Worm (Caenorhabditis elegans) whole organism, young adult: ENCODE data around the gene clr-1.

Experiments used
- B0019.2 ChIP-seq: fragments of 200-800 bp; sonication (Bioruptor generic); conservative IDR thresholded peaks from 2 replicates; pipeline ENCODE4 v1.3.6; 2022; ENCODE audit warnings: missing genetic modification reagents, missing genetic modification characterization, missing compliant biosample characterization
- B0035.1 ChIP-seq: sonication (generic microtip); optimal IDR thresholded peaks from 2 replicates; lab custom pipeline; 2016; ENCODE audit warnings: missing genetic modification characterization, mild to moderate bottlenecking, missing compliant biosample characterization, missing genotype, missing genetic modification reagents
- C06A6.2 ChIP-seq: fragments of 200-800 bp; sonication (Bioruptor generic); conservative IDR thresholded peaks from 2 replicates; pipeline ENCODE4 v1.3.6; 2022; ENCODE audit warnings: missing genetic modification characterization, missing compliant biosample characterization
- F33H1.4 ChIP-seq: fragments of 200-800 bp; sonication (Bioruptor generic); IDR thresholded peaks from 2 replicates; pipeline ENCODE4 v1.3.6; 2022; ENCODE audit warnings: missing genetic modification reagents, missing genetic modification characterization, missing compliant biosample characterization
- F37B4.10 ChIP-seq: fragments of 200-800 bp; sonication (Bioruptor generic); IDR thresholded peaks from 2 replicates; pipeline ENCODE4 v1.3.6; 2022; ENCODE audit warnings: missing genetic modification characterization, missing compliant biosample characterization
- F52B5.7 ChIP-seq: sonication (generic microtip); optimal IDR thresholded peaks from 2 replicates; lab custom pipeline; 2016; ENCODE audit warnings: mild to moderate bottlenecking, missing genetic modification characterization, missing compliant biosample characterization
- F57A8.1 ChIP-seq: fragments of 200-800 bp; sonication (Bioruptor generic); optimal IDR thresholded peaks from 2 replicates; lab custom pipeline; 2018; ENCODE audit warnings: mild to moderate bottlenecking, missing genetic modification characterization, moderate library complexity, missing compliant biosample characterization
- K12H6.12 ChIP-seq: fragments of 200-800 bp; sonication (Bioruptor generic); optimal IDR thresholded peaks from 2 replicates; lab custom pipeline; 2018; ENCODE audit warnings: mild to moderate bottlenecking, missing genetic modification characterization, missing compliant biosample characterization
- T07F8.4 ChIP-seq: sonication (generic microtip); optimal IDR thresholded peaks from 2 replicates; lab custom pipeline; 2016; ENCODE audit warnings: mild to moderate bottlenecking, missing genetic modification characterization, moderate library complexity, missing compliant biosample characterization
- T26A5.8 ChIP-seq: sonication (generic microtip); optimal IDR thresholded peaks from 2 replicates; lab custom pipeline; 2016; ENCODE audit warnings: missing genetic modification characterization, missing compliant biosample characterization
- akir-1 ChIP-seq: fragments of 200-800 bp; sonication (Bioruptor generic); optimal IDR thresholded peaks from 2 replicates; lab custom pipeline; 2018; ENCODE audit warnings: mild to moderate bottlenecking, missing genetic modification characterization, moderate library complexity, missing compliant biosample characterization
- ama-1 ChIP-seq, 3 experiments: fragments of 150-350 bp in 1 of 3; sonication (generic microtip) in 2 of 3; optimal IDR thresholded peaks; 2 replicates each; lab custom pipeline; 2014 to 2018; ENCODE audit warnings: missing biosample characterization in 2 of 3, missing genetic modification characterization in 2 of 3, missing genetic modification reagents in 2 of 3
- atf-7 ChIP-seq: sonication (generic microtip); optimal IDR thresholded peaks from 2 replicates; lab custom pipeline; 2017; ENCODE audit warnings: mild to moderate bottlenecking, missing genetic modification characterization, missing compliant biosample characterization
- attf-6 ChIP-seq: fragments of 200-800 bp; sonication (Bioruptor generic); IDR thresholded peaks from 2 replicates; pipeline ENCODE4 v1.3.6; 2022; ENCODE audit warnings: missing genetic modification reagents, missing genetic modification characterization, missing compliant biosample characterization
- cebp-1 ChIP-seq, 2 experiments: fragments of 200-800 bp in 1 of 2; sonication (Bioruptor generic) in 1 of 2; sonication (generic microtip) in 1 of 2; IDR thresholded peaks in 1 of 2; optimal IDR thresholded peaks in 1 of 2; 2 replicates each; pipeline versions ENCODE4 v1.3.6 to Lab custom; 2017 to 2022; ENCODE audit warnings: missing compliant biosample characterization in 2 of 2, missing genetic modification characterization in 2 of 2, mild to moderate bottlenecking in 1 of 2, missing genetic modification reagents in 1 of 2, moderate library complexity in 1 of 2
- ceh-79 ChIP-seq: sonication (generic microtip); optimal IDR thresholded peaks from 2 replicates; lab custom pipeline; 2017; ENCODE audit warnings: mild to moderate bottlenecking, missing genetic modification characterization, missing compliant biosample characterization
- chd-7 ChIP-seq: sonication (generic microtip); optimal IDR thresholded peaks from 2 replicates; lab custom pipeline; 2016; ENCODE audit warnings: mild to moderate bottlenecking, missing genetic modification characterization, moderate library complexity, missing compliant biosample characterization
- dox-1 ChIP-seq: fragments of 200-800 bp; sonication (Bioruptor generic); IDR thresholded peaks from 2 replicates; pipeline ENCODE4 v1.3.6; 2022; ENCODE audit warnings: missing genetic modification reagents, missing genetic modification characterization, missing compliant biosample characterization
- efl-1 ChIP-seq: fragments of 150-350 bp; optimal IDR thresholded peaks from 2 replicates; lab custom pipeline; 2014; ENCODE audit warnings: missing biosample characterization, missing genetic modification reagents, missing genetic modification characterization
- egl-18 ChIP-seq: fragments of 200-800 bp; sonication (Bioruptor generic); IDR thresholded peaks from 2 replicates; pipeline ENCODE4 v1.3.6; 2022; ENCODE audit warnings: missing genetic modification reagents, missing genetic modification characterization, missing compliant biosample characterization
- egrh-3 ChIP-seq: fragments of 200-800 bp; sonication (Bioruptor generic); IDR thresholded peaks from 2 replicates; pipeline ENCODE4 v1.3.6; 2022; ENCODE audit warnings: missing genetic modification reagents, missing genetic modification characterization, missing compliant biosample characterization
- ekl-4 ChIP-seq: fragments of 200-800 bp; sonication (Bioruptor generic); IDR thresholded peaks from 2 replicates; pipeline ENCODE4 v1.3.6; 2022; ENCODE audit warnings: missing genetic modification reagents, missing genetic modification characterization, missing compliant biosample characterization
- ets-4 ChIP-seq: fragments of 200-800 bp; sonication (Bioruptor generic); optimal IDR thresholded peaks from 2 replicates; lab custom pipeline; 2018; ENCODE audit warnings: mild to moderate bottlenecking, missing genetic modification characterization, missing compliant biosample characterization
- fkh-3 ChIP-seq: sonication (generic microtip); optimal IDR thresholded peaks from 2 replicates; lab custom pipeline; 2016; ENCODE audit warnings: mild to moderate bottlenecking, missing genetic modification characterization, missing compliant biosample characterization
- him-1 ChIP-seq: sonication (generic microtip); optimal IDR thresholded peaks from 2 replicates; lab custom pipeline; 2016; ENCODE audit warnings: missing genotype, missing genetic modification reagents, missing genetic modification characterization, missing compliant biosample characterization
- hsf-1 ChIP-seq: fragments of 200-800 bp; sonication (Bioruptor generic); IDR thresholded peaks from 2 replicates; pipeline ENCODE4 v1.3.6; 2022; ENCODE audit warnings: missing genetic modification reagents, missing genetic modification characterization, missing compliant biosample characterization
- let-607 ChIP-seq, 2 experiments: fragments of 200-800 bp in 1 of 2; sonication (Bioruptor generic) in 1 of 2; sonication (generic microtip) in 1 of 2; optimal IDR thresholded peaks; 2 replicates each; lab custom pipeline; 2016 to 2018; ENCODE audit warnings: mild to moderate bottlenecking in 2 of 2, missing compliant biosample characterization in 2 of 2, missing genetic modification characterization in 2 of 2, moderate library complexity in 2 of 2, missing genotype in 1 of 2
- lin-40 ChIP-seq: sonication (generic microtip); optimal IDR thresholded peaks from 2 replicates; lab custom pipeline; 2016; ENCODE audit warnings: missing genetic modification characterization, mild to moderate bottlenecking, missing compliant biosample characterization, missing genotype, missing genetic modification reagents
- lin-54 ChIP-seq: fragments of 200-800 bp; sonication (Bioruptor generic); optimal IDR thresholded peaks from 2 replicates; lab custom pipeline; 2018; ENCODE audit warnings: mild to moderate bottlenecking, missing genetic modification characterization, missing compliant biosample characterization
- madf-6 ChIP-seq: fragments of 200-800 bp; sonication (Bioruptor generic); IDR thresholded peaks from 2 replicates; pipeline ENCODE4 v1.3.6; 2022; ENCODE audit warnings: missing genetic modification reagents, missing genetic modification characterization, missing compliant biosample characterization
- madf-8 ChIP-seq: fragments of 200-800 bp; sonication (Bioruptor generic); conservative IDR thresholded peaks from 2 replicates; pipeline ENCODE4 v1.3.6; 2022; ENCODE audit warnings: missing genetic modification reagents, missing genetic modification characterization, missing compliant biosample characterization
- mel-28 ChIP-seq: sonication (generic microtip); optimal IDR thresholded peaks from 2 replicates; lab custom pipeline; 2016; ENCODE audit warnings: borderline replicate concordance, mild to moderate bottlenecking, missing genetic modification characterization, missing compliant biosample characterization
- mxl-1 ChIP-seq: sonication (generic microtip); optimal IDR thresholded peaks from 2 replicates; lab custom pipeline; 2016; ENCODE audit warnings: missing genetic modification characterization, missing compliant biosample characterization
- nfya-2 ChIP-seq: fragments of 200-800 bp; sonication (Bioruptor generic); IDR thresholded peaks from 2 replicates; pipeline ENCODE4 v1.3.6; 2022; ENCODE audit warnings: missing genetic modification reagents, missing genetic modification characterization, missing compliant biosample characterization
- nfyb-1 ChIP-seq: fragments of 200-800 bp; sonication (Bioruptor generic); IDR thresholded peaks from 2 replicates; pipeline ENCODE4 v1.3.6; 2022; ENCODE audit warnings: missing genetic modification reagents, missing genetic modification characterization, missing compliant biosample characterization
- nhr-179 ChIP-seq: sonication (generic microtip); optimal IDR thresholded peaks from 2 replicates; lab custom pipeline; 2016; ENCODE audit warnings: mild to moderate bottlenecking, missing genetic modification characterization, missing compliant biosample characterization
- repo-1 ChIP-seq: sonication (generic microtip); optimal IDR thresholded peaks from 2 replicates; lab custom pipeline; 2017; ENCODE audit warnings: mild to moderate bottlenecking, missing genetic modification characterization, missing compliant biosample characterization
- snpc-3.4 ChIP-seq: sonication (generic microtip); optimal IDR thresholded peaks from 2 replicates; lab custom pipeline; 2017; ENCODE audit warnings: missing genetic modification characterization, mild to moderate bottlenecking, missing compliant biosample characterization, antibody characterized with exemption, moderate library complexity, missing genotype, missing genetic modification reagents
- somi-1 ChIP-seq: fragments of 200-800 bp; sonication (Bioruptor generic); optimal IDR thresholded peaks from 2 replicates; lab custom pipeline; 2018; ENCODE audit warnings: mild to moderate bottlenecking, missing genetic modification characterization, missing compliant biosample characterization
- sptf-2 ChIP-seq: fragments of 200-800 bp; sonication (Bioruptor generic); optimal IDR thresholded peaks from 2 replicates; lab custom pipeline; 2018; ENCODE audit warnings: mild to moderate bottlenecking, missing genetic modification characterization, missing compliant biosample characterization
- tbp1 ChIP-seq: fragments of 200-800 bp; sonication (Bioruptor generic); optimal IDR thresholded peaks from 2 replicates; lab custom pipeline; 2018; ENCODE audit warnings: mild to moderate bottlenecking, missing genetic modification characterization, missing compliant biosample characterization
- tlf-1 ChIP-seq: fragments of 200-800 bp; sonication (Bioruptor generic); optimal IDR thresholded peaks from 2 replicates; lab custom pipeline; 2018; ENCODE audit warnings: mild to moderate bottlenecking, missing genetic modification characterization, missing compliant biosample characterization
- zim-3 ChIP-seq: sonication (generic microtip); optimal IDR thresholded peaks from 2 replicates; lab custom pipeline; 2017; ENCODE audit warnings: mild to moderate bottlenecking, missing genetic modification characterization, moderate library complexity, missing compliant biosample characterization
- ztf-18 ChIP-seq: sonication (generic microtip); optimal IDR thresholded peaks from 2 replicates; lab custom pipeline; 2016; ENCODE audit warnings: missing genotype, mild to moderate bottlenecking, missing genetic modification characterization, missing compliant biosample characterization
- ztf-26 ChIP-seq: sonication (generic microtip); optimal IDR thresholded peaks from 2 replicates; lab custom pipeline; 2017; ENCODE audit warnings: missing genetic modification characterization, missing compliant biosample characterization
- ztf-28 ChIP-seq: fragments of 200-800 bp; sonication (Bioruptor generic); IDR thresholded peaks from 2 replicates; pipeline ENCODE4 v1.3.6; 2022; ENCODE audit warnings: missing genetic modification reagents, missing genetic modification characterization, missing compliant biosample characterization

The clr-1 gene

ce11 chrII:5423832-5424231 lies 42.3 kb upstream of the clr-1 start, which contains the start of gene F07F6.7 (continued):
- TF ChIP-seq fkh-3 (tag; lab: Kevin White, UChicago) (no peak), atf-7 (no peak), him-1 (tag; lab: Kevin White, UChicago) (peak; percentile 15), ztf-28 (GFP tag; lab: Robert Waterston, UW) (no peak), T26A5.8 (no peak), zim-3 (no peak), efl-1 (GFP tag; lab: Kevin White, UChicago) (no peak), B0035.1 (tag; lab: Kevin White, UChicago) (no peak), egl-18 (no peak), egrh-3 (GFP tag; lab: Robert Waterston, UW) (no peak), hsf-1 (GFP tag; lab: Robert Waterston, UW) (no peak), K12H6.12 (tag; lab: Kevin White, UChicago) (no peak), B0019.2 (no peak), chd-7 (tag; lab: Kevin White, UChicago) (no peak)

DNA sequence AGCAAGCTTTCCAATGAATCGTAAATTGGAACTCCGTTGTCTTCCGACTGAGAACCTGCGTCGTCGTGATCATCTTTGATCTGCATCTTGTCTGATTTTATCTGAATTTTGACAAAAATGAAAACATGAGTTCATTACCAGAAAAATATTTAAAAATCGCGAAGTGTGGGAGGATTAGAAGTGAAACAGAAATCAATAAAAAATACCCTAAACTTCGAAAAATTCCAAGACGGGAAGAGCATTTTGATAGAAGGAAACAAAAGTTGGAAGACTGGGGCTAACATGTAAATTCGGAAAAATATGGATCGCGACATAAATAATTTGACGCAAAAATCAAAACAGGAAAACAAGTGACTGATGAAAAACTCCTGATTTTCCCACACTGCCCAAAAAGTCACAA lies 40.5 kb upstream of the clr-1 start, which contains the start of gene F07F6.8:
F07F6.8 (minus strand) TSS at position 101 of the 400 bp plus-strand sequence.
- TF ChIP-seq mxl-1 (tag; lab: Kevin White, UChicago) (peak; percentile 6), F57A8.1 (no peak), akir-1 (no peak), madf-6 (GFP tag; lab: Robert Waterston, UW) (0 out of 2 replicates have a peak, but pooled peaks have one; percentile 14), C06A6.2 (GFP tag; lab: Robert Waterston, UW) (no peak), T07F8.4 (tag; lab: Kevin White, UChicago) (no peak), snpc-3.4 (tag; lab: Kevin White, UChicago) (no peak), tbp1 (GFP tag; lab: Kevin White, UChicago) (no peak), lin-40 (no peak), ztf-26 (tag; lab: Kevin White, UChicago) (no peak), repo-1 (tag; lab: Kevin White, UChicago) (peak; percentile 16), tlf-1 (GFP tag; lab: Kevin White, UChicago) (no peak), attf-6 (GFP tag; lab: Robert Waterston, UW) (no peak), F33H1.4 (GFP tag; lab: Robert Waterston, UW) (no peak)

DNA sequence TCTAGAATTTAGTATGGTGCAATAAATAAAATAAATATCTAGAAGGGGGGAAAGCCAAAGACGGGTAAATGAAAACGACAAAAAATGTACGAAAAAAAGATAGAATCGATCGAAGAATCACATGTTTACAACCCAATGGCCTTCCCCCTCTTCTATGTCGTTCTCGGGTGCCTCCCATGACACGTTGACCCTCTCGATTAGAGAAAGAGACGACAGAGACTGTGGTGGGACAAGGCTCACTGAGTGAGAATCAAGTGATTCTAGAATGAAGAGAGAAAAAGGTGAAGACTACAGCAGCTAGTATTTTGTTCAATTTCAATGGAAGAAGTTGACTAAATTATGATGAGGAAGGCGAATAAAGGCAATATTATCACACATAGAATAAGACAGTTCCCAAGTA lies 40.1 kb upstream of the clr-1 start:
- TF ChIP-seq fkh-3 (tag; lab: Kevin White, UChicago), result no peak
- peak; percentile 65 for TF ChIP-seq dox-1
- TF ChIP-seq sptf-2 (GFP tag; lab: Kevin White, UChicago), result no peak
- peak; percentile 13 for TF ChIP-seq ets-4 (GFP tag; lab: Kevin White, UChicago)
- TF ChIP-seq somi-1 (GFP tag; lab: Kevin White, UChicago), result peak; percentile 6
- TF ChIP-seq ama-1 (optimal IDR thresholded peaks at IDR 0.05; lab: Kevin White, UChicago), result no peak
- no peak for TF ChIP-seq ama-1 (GFP tag; optimal IDR thresholded peaks at IDR 0.05; lab: Kevin White, UChicago)
- no peak for TF ChIP-seq madf-8 (GFP tag; lab: Robert Waterston, UW)
- TF ChIP-seq nfyb-1 (GFP tag; lab: Robert Waterston, UW), result 0 out of 2 replicates have a peak, but pooled peaks have one; percentile 59
- no peak for TF ChIP-seq ztf-18
- no peak for TF ChIP-seq mel-28 (tag; lab: Kevin White, UChicago)
- no peak for TF ChIP-seq ekl-4 (GFP tag; lab: Robert Waterston, UW)
- TF ChIP-seq let-607 (tag; optimal IDR thresholded peaks at IDR 0.05; lab: Kevin White, UChicago), result peak in 1 of 2 experiments; percentile 32
- no peak for TF ChIP-seq F37B4.10
- no peak for TF ChIP-seq F52B5.7 (tag; lab: Kevin White, UChicago)
- TF ChIP-seq nfya-2 (GFP tag; lab: Robert Waterston, UW), result no peak
- TF ChIP-seq lin-54, result peak; percentile 18
- no peak for TF ChIP-seq egl-18
- TF ChIP-seq lin-40, result peak; percentile 15
- TF ChIP-seq repo-1 (tag; lab: Kevin White, UChicago), result no peak
- TF ChIP-seq nhr-179 (tag; lab: Kevin White, UChicago), result no peak
- TF ChIP-seq cebp-1 (GFP tag; IDR thresholded peaks at IDR 0.05; lab: Robert Waterston, UW), result no peak; the same call in 1 of the 2 replicates
- peak; percentile 65 for TF ChIP-seq cebp-1 (tag; optimal IDR thresholded peaks at IDR 0.05; lab: Kevin White, UChicago)
- no peak for TF ChIP-seq T07F8.4 (tag; lab: Kevin White, UChicago)
- no peak for TF ChIP-seq ceh-79
- TF ChIP-seq K12H6.12 (tag; lab: Kevin White, UChicago), result peak; percentile 38
